Fruit fly (Drosophila melanogaster): Measurements from ENCODE around the gene CG10064.

Gene CG10064

DNA sequence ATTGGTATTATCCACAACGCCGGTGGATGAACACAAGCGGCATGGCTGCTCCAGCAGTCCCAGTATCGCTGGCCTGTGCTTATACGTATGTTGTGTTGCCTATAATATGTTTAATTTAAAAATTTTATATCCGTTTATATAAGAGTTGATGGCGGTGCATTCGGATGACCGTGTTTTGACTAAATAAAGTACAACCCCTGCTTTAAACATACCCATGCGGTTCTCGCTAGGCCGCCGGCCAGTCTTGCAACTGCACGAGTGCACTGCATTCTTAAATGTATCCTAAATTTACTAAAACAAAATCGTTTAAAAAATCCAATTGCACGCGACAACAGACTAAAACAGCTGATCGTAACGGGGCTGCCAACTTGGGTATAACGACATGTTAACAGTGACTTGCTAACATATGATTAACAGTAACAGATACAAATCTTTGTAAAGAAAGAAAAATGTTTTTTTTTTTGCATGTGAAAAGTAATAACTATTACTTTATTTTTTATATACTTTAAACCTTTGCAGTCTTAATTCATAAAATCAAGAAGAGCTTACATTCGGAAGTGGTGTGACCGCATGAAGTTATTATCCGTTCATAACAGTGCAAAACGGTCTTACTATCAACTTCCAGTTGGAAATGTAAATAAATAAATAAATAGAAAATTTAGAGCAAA, 9.8 kb downstream of the CG10064 start, which contains the start of the genes Uqcc1 and Surf1:
TSS of gene Uqcc1 (minus strand) at position 356 of the 668 bp plus-strand sequence.
TSS of gene Surf1 (plus strand) at position 594 of the 668 bp plus-strand sequence.
- TF ChIP-seq Sin3A (optimal IDR thresholded peaks at IDR 0.05): no peak
- no peak for TF ChIP-seq psq (optimal IDR thresholded peaks at IDR 0.05)
- TF ChIP-seq h (optimal IDR thresholded peaks at IDR 0.05): no peak
- TF ChIP-seq insv (optimal IDR thresholded peaks at IDR 0.05): no peak
- no peak for TF ChIP-seq Myc (optimal IDR thresholded peaks at IDR 0.05)
- no peak for TF ChIP-seq ttk (optimal IDR thresholded peaks at IDR 0.05)

DNA sequence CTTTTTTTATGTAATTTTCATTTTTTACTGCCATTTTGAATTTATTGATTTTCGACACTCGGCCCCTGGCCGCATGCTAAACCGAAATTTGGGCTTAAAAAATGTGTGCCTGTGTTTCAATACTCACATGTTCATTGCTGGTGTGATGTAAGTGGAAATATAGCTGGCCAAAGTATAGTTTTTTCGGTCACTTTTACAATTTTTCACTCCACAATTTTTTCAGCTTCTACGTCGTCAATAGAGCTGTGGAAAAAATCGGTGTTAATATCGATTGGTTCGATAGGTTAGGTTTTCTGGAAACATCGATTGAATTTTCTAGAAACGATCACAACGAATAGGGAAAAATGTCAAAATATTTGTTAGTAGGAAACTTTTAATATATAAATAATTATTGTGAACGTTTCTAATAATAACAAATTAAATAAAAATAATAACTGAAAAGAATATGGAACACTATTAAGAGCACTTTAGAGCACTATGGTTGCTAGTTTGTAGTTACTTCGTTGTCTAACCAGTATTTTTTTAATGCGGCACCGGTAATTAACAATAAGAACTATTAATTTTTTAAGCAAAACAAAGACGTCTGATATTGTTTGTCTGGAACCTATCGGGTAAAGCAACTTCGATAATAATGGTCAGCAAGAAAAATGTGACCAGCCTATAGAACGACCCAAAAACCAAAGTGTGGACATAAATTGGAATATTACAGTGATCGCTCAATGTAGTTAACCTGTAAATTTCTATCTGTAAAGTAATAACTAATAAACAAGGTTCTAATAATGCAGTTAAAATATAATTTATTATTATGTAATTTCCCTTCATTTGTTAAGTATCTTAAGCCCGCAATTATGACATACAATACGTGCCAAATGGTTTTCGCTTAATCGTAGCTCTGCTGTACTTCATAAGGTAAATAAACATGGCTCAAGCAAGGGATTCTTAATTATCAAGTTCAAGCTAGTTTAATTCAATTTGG, 12.2 kb downstream of the CG10064 start, which contains the start of the genes CG10077 and CG9948:
TSS of gene CG10077 (minus strand) at position 651 of the 976 bp plus-strand sequence.
TSS of gene CG9948 (plus strand) at position 738 of the 976 bp plus-strand sequence.
- TF ChIP-seq ttk (optimal IDR thresholded peaks at IDR 0.05) (no peak), Myc (optimal IDR thresholded peaks at IDR 0.05) (no peak), Sin3A (optimal IDR thresholded peaks at IDR 0.05) (no peak), h (optimal IDR thresholded peaks at IDR 0.05) (no peak), psq (optimal IDR thresholded peaks at IDR 0.05) (no peak), insv (optimal IDR thresholded peaks at IDR 0.05) (no peak)

DNA sequence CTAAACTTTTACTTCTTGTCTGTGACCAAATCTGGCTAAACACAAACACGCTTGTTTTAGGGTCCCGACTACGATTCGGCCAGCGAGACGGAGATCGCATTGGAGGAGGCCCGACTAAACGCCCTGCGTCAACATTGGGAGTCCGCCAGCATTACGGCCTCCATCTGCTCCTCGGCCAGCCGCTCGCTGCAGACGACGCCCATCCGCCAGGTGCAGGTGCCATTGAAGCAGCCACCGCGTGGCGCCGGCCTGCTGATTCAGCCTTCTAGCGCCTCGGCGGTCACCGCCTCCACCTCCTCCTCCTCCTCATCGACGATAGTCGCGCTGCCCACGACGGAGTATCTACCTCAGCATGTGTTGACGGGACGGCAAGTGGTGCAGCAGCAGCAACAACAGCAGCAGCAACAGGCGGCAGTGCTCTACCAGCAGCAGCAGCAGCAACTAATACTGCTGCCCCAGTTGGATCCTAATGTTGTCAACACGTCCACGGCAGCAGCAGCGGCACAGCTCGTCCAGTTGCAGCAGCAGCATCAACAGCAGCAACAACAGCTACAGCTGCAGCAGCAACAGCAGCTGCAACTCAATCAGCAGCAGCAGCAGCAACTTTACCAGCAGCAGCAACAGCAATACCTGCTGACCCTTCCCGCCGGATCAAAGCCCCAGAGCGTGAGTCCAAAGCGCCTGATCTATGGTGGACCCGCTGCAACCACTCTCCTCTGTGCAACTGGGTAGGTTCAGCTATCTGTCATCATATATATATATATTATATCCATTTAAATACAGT, 20.3 kb downstream of the CG10064 start:
- TF ChIP-seq psq (optimal IDR thresholded peaks at IDR 0.05): no peak

DNA sequence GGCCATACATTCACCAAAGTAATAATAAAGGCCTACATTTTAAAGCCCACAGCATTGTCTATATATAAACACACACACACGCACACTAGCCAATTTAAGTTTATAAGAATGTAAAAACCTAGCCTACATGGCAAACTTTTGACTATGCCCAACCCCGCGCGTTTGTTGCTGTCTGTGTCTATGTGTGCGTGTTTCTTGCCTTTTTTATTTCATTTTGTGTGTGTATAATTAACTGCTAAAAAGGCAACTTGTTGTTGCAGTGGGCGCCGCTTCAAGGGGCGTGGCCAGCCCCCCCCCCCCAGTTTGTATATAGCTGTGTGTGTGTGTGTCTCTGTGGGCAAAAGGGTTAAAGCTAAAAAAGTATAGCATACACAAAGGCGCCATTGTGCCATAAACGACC, 22.3 kb downstream of the CG10064 start:
- TF ChIP-seq ttk (optimal IDR thresholded peaks at IDR 0.05) (no peak), Myc (optimal IDR thresholded peaks at IDR 0.05) (no peak), insv (optimal IDR thresholded peaks at IDR 0.05) (no peak), h (optimal IDR thresholded peaks at IDR 0.05) (no peak), Sin3A (optimal IDR thresholded peaks at IDR 0.05) (no peak), psq (optimal IDR thresholded peaks at IDR 0.05) (no peak)

DNA sequence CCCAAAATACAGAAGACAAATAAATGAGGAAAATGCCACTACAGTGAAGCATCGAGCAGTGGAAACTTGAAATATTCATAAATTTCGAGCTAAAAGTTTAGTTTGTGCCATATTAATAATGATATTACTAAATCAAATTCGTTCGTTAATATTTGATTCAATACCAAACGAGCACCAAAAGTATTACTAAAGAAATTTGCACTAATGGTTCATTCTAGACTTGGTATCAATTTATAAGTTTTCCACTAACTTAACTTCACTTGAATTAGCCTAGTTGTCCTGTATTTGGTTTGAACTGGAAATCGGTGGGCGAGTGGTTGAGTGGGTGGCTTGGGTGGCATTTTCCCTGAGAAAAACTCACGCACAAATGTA, 23.8 kb downstream of the CG10064 start:
- no peak for TF ChIP-seq Sin3A (optimal IDR thresholded peaks at IDR 0.05)
- no peak for TF ChIP-seq h (optimal IDR thresholded peaks at IDR 0.05)
- TF ChIP-seq psq (optimal IDR thresholded peaks at IDR 0.05): no peak
- no peak for TF ChIP-seq ttk (optimal IDR thresholded peaks at IDR 0.05)
- no peak for TF ChIP-seq Myc (optimal IDR thresholded peaks at IDR 0.05)
- no peak for TF ChIP-seq insv (optimal IDR thresholded peaks at IDR 0.05)

DNA sequence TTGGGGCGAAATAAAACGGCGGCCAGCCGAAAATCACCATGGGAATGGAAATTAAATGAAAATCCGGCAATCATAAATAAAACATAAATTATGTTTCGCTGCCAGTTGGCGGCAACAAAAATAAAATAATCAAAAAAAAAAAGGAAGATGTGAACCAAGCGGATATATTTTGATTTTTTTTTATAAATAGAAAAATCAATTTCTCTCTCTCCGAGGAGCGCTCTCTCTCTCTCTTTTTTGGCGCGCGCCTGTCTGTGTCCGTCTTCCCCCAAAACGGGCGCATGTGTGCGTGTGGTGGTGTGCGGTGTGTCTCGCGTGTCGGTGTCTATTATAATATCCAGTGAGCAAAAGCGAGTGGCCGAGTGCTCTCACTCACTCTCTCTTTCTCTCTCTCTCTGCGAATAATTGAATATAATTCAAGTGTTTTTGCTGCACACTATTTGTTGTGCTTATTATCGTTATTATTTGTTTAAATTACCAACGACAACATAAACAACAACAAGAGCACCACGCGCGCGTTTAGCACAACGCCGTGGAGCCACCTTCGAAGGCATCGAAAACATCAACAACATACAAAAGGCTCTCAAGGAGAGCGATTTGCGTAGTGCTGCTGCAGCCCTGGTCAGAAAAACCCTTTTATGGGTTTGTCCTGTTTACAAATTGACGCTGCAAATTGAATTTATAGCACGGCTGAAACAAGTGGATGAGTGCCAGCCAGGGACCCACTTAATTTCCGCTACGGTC, 24.3 kb downstream of the CG10064 start:
- TF ChIP-seq psq (optimal IDR thresholded peaks at IDR 0.05): no peak
- no peak for TF ChIP-seq Myc (optimal IDR thresholded peaks at IDR 0.05)
- TF ChIP-seq ttk (optimal IDR thresholded peaks at IDR 0.05): no peak
- TF ChIP-seq h (optimal IDR thresholded peaks at IDR 0.05): no peak
- no peak for TF ChIP-seq insv (optimal IDR thresholded peaks at IDR 0.05)
- TF ChIP-seq Sin3A (optimal IDR thresholded peaks at IDR 0.05): no peak

DNA sequence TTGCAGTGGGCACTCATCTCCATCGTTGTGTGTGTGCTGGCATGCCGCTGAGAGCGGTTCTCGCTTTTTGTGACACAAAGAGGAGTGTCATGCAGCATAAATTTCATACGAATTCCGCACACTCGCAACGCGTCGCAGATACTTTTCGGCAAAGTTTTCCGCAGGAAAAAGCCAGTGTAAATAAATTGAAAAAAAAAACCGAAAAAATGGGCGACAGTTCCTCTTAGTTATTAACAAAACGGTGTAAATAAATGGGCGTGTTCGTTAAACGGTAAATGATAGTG, 24.9 kb downstream of the CG10064 start, which contains the start of gene tow:
TSS of gene tow (plus strand) at position 26 of the 284 bp plus-strand sequence.
- TF ChIP-seq Myc (optimal IDR thresholded peaks at IDR 0.05): no peak
- no peak for TF ChIP-seq ttk (optimal IDR thresholded peaks at IDR 0.05)
- TF ChIP-seq h (optimal IDR thresholded peaks at IDR 0.05): no peak
- no peak for TF ChIP-seq insv (optimal IDR thresholded peaks at IDR 0.05)
- TF ChIP-seq Sin3A (optimal IDR thresholded peaks at IDR 0.05): no peak
- TF ChIP-seq psq (optimal IDR thresholded peaks at IDR 0.05): no peak

DNA sequence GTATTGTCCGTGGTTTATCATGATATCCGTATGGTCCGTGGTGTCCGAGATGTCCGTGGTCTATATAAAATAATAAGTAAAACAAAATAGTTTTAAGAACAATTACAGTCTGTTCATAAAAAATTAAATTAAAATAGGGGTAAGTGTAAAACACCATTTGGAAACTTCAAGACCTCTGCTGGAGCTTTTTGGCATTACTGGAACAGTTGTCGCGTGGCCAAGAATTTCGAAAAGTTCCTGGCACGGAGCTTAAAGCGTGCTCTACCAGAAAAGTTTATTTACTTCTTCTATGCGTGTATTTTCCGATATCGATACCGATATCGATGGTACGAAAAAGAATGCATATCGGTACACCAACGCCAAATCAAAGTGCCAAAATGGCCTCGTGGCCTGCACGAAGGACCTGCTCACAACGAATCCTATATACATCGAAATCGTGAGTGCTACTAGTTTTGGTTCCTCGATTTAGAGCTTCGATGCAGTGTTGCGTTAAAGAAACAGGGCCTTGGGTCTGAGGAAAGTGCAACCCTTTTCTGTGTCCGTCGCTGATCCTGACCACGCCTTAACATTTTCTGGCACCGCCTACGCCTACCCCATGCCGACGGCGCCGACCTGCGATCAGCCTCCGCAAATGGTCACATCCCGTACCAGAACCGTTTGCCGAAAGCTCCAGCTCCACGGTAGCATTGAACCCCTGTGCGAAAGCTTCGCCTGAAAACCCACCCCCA, 25.4 kb downstream of the CG10064 start:
- TF ChIP-seq h (optimal IDR thresholded peaks at IDR 0.05) (no peak), Myc (optimal IDR thresholded peaks at IDR 0.05) (no peak), insv (optimal IDR thresholded peaks at IDR 0.05) (no peak), Sin3A (optimal IDR thresholded peaks at IDR 0.05) (no peak), ttk (optimal IDR thresholded peaks at IDR 0.05) (no peak), psq (optimal IDR thresholded peaks at IDR 0.05) (no peak)

DNA sequence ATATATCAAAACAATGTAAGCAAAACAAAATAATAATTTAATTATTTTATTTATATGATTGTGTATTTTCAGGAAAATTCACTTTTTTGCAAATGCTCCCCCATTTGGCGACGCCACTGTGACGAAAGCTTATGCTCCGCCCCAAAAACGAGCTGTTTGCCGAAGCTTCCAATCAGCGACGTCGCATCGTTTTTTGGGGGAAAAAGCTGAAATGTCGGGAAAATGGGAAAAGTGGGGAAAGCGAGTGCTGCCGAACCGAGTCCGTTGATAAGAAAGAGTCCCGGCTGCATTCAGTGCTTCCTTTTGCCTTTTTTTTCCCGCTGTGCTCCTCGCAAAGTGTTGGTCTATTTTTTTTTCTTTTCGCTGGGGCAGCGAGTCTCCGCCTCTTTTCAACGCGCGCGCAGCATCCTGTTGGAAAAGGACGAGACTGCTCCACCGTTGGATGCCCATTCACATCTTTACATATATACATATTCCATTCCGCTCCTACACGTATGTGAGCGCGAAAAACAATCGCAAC, 32.8 kb downstream of the CG10064 start:
- TF ChIP-seq h (optimal IDR thresholded peaks at IDR 0.05) (no peak), Sin3A (optimal IDR thresholded peaks at IDR 0.05) (no peak), ttk (optimal IDR thresholded peaks at IDR 0.05) (no peak), insv (optimal IDR thresholded peaks at IDR 0.05) (no peak), psq (optimal IDR thresholded peaks at IDR 0.05) (no peak), Myc (optimal IDR thresholded peaks at IDR 0.05) (no peak)

DNA sequence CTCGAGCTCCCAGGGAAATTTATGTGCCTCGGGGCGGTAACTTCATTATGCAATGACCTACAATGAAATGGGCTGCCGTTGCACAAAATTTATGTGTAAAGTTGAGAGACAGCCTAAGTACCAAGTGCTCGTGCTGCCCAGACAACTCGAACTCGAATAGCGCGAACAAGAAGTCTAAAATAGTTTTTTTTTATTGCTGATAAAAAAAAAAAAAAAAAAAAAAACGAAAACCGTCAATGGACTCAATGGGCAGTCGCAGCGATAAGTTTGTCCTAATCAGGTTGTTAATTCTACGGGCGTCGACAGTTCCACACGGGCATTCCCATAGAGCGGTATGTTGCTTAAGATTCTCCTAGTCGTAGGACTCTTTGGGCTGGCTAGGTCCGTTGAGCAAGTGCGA, 35.1 kb downstream of the CG10064 start, which contains the start of gene CG14820:
TSS of gene CG14820 (plus strand) at position 301 of the 400 bp plus-strand sequence.
- TF ChIP-seq ttk (optimal IDR thresholded peaks at IDR 0.05) (no peak), psq (optimal IDR thresholded peaks at IDR 0.05) (no peak), h (optimal IDR thresholded peaks at IDR 0.05) (no peak), insv (optimal IDR thresholded peaks at IDR 0.05) (no peak), Myc (optimal IDR thresholded peaks at IDR 0.05) (no peak)
